Worm (Caenorhabditis elegans) whole organism, mixed stage, embryonic: Measurements from ENCODE around the gene C08D8.1.

Experiments used
- lin-13 ChIP-seq: fragments of 150-350 bp; optimal IDR thresholded peaks from 2 replicates; lab custom pipeline; 2014; ENCODE audit warnings: missing biosample characterization, missing genetic modification characterization
- mab-5 ChIP-seq: fragments of 150-350 bp; optimal IDR thresholded peaks from 2 replicates; lab custom pipeline; 2014; ENCODE audit warnings: missing biosample characterization, missing genetic modification characterization
- mls-2 ChIP-seq: sonication (generic microtip); optimal IDR thresholded peaks from 2 replicates; lab custom pipeline; 2016; ENCODE audit warnings: mild to moderate bottlenecking, missing genetic modification characterization, moderate library complexity, missing compliant biosample characterization
- nhr-76 ChIP-seq: sonication (generic microtip); optimal IDR thresholded peaks from 2 replicates; lab custom pipeline; 2017; ENCODE audit warnings: missing biosample characterization, missing genetic modification characterization
- snpc-4 ChIP-seq: fragments of 150-350 bp; optimal IDR thresholded peaks from 2 replicates; lab custom pipeline; 2014; ENCODE audit warnings: missing biosample characterization, missing genetic modification characterization
- sptf-1 ChIP-seq: sonication (generic microtip); optimal IDR thresholded peaks from 2 replicates; lab custom pipeline; 2017; ENCODE audit warnings: mild to moderate bottlenecking, missing genetic modification characterization, moderate library complexity, missing compliant biosample characterization
- unc-120 ChIP-seq: sonication (generic microtip); optimal IDR thresholded peaks from 2 replicates; lab custom pipeline; 2017; ENCODE audit warnings: missing genetic modification characterization, missing compliant biosample characterization; ENCODE audit not compliant: poor library complexity, severe bottlenecking
- unc-62 ChIP-seq: fragments of 150-350 bp; optimal IDR thresholded peaks from 2 replicates; lab custom pipeline; 2014; ENCODE audit warnings: missing biosample characterization, missing genetic modification reagents, missing genetic modification characterization
- ztf-11 ChIP-seq: fragments of 150-350 bp; optimal IDR thresholded peaks from 2 replicates; lab custom pipeline; 2014; ENCODE audit warnings: missing biosample characterization, missing genetic modification characterization

- TF ChIP-seq nhr-76 (tag; lab: Kevin White, UChicago) (no peak), unc-62 (GFP tag; lab: Kevin White, UChicago) (no peak), mls-2 (tag; lab: Kevin White, UChicago) (no peak), unc-120 (tag; lab: Kevin White, UChicago) (no peak), snpc-4 (tag; lab: Kevin White, UChicago) (no peak), sptf-1 (tag; lab: Kevin White, UChicago) (no peak), ztf-11 (tag; lab: Kevin White, UChicago) (no peak), mab-5 (tag; lab: Kevin White, UChicago) (no peak), lin-13 (tag; lab: Kevin White, UChicago) (no peak)
Measured at ce11 chrV:8349950-8350349, 4.4 kb downstream of the C08D8.1 start.
